Worm (Caenorhabditis elegans): ENCODE results near the gene tbb-4.
A peak's percentile ranks its signal among the peaks of the same experiment; 100 is the strongest.

tbb-4 gene

ce11 chrX:9436843-9437312 lies at the start of gene tbb-4:
TSS of gene tbb-4 (minus strand) at chrX:9436893.
- TF ChIP-seq aly-2 (tag; optimal IDR thresholded peaks at IDR 0.05) (no peak), snpc-4 (tag; optimal IDR thresholded peaks at IDR 0.05) (no peak), nhr-43 (tag; optimal IDR thresholded peaks at IDR 0.05; ENCODE audit: poor library complexity, severe bottlenecking) (no peak), ztf-11 (tag; optimal IDR thresholded peaks at IDR 0.05) (no peak), pha-4 (tag; optimal IDR thresholded peaks at IDR 0.05) (no peak), unc-39 (tag; optimal IDR thresholded peaks at IDR 0.05) (no peak), lin-39 (tag; optimal IDR thresholded peaks at IDR 0.05) (no peak), nfya-1 (tag; optimal IDR thresholded peaks at IDR 0.05; ENCODE audit: insufficient read depth) (no peak), nhr-12 (tag; optimal IDR thresholded peaks at IDR 0.05) (no peak), nhr-25 (tag; optimal IDR thresholded peaks at IDR 0.05) (no peak), nhr-77 (tag; optimal IDR thresholded peaks at IDR 0.05) (no peak), hmg-11 (tag; optimal IDR thresholded peaks at IDR 0.05) (no peak), fos-1 (tag; optimal IDR thresholded peaks at IDR 0.05) (no peak), ama-1 (optimal IDR thresholded peaks at IDR 0.05) (no peak), nhr-28 (tag; optimal IDR thresholded peaks at IDR 0.05) (no peak), elt-2 (tag; optimal IDR thresholded peaks at IDR 0.05) (no peak), eor-1 (tag; optimal IDR thresholded peaks at IDR 0.05) (no peak), nhr-76 (tag; optimal IDR thresholded peaks at IDR 0.05) (no peak), daf-12 (tag; optimal IDR thresholded peaks at IDR 0.05) (no peak), ceh-28 (tag; optimal IDR thresholded peaks at IDR 0.05) (no peak)

ce11 chrX:9486160-9486559 lies 49.5 kb upstream of the tbb-4 start:
- TF ChIP-seq mdl-1 (tag; optimal IDR thresholded peaks at IDR 0.05) (no peak), nhr-237 (tag; optimal IDR thresholded peaks at IDR 0.05) (no peak), tbx-2 (tag; optimal IDR thresholded peaks at IDR 0.05) (no peak), jun-1 (tag; optimal IDR thresholded peaks at IDR 0.05) (no peak), ceh-82 (tag; optimal IDR thresholded peaks at IDR 0.05) (no peak), unc-39 (tag; optimal IDR thresholded peaks at IDR 0.05) (no peak)

ce11 chrX:9483754-9484153 lies 47.1 kb upstream of the tbb-4 start:
- TF ChIP-seq tbx-2 (tag; optimal IDR thresholded peaks at IDR 0.05), result no peak
- no peak for TF ChIP-seq nhr-12 (tag; optimal IDR thresholded peaks at IDR 0.05)
- no peak for TF ChIP-seq daf-12 (tag; optimal IDR thresholded peaks at IDR 0.05)
- TF ChIP-seq elt-1 (tag; optimal IDR thresholded peaks at IDR 0.05), result no peak
- TF ChIP-seq unc-62 (GFP tag; optimal IDR thresholded peaks at IDR 0.05), result no peak
- peak; percentile 91 for TF ChIP-seq egl-5 (tag; optimal IDR thresholded peaks at IDR 0.05)
- TF ChIP-seq pha-4 (tag; optimal IDR thresholded peaks at IDR 0.05), result peak; percentile 19
- TF ChIP-seq nhr-67 (tag; optimal IDR thresholded peaks at IDR 0.05), result no peak
- no peak for TF ChIP-seq aly-2 (tag; optimal IDR thresholded peaks at IDR 0.05)
- TF ChIP-seq fos-1 (tag; optimal IDR thresholded peaks at IDR 0.05), result no peak

- no peak for TF ChIP-seq lin-39 (tag; optimal IDR thresholded peaks at IDR 0.05)
- TF ChIP-seq ceh-16 (tag; optimal IDR thresholded peaks at IDR 0.05), result no peak
- no peak for TF ChIP-seq lin-15B (tag; optimal IDR thresholded peaks at IDR 0.05)
- no peak for TF ChIP-seq ceh-82 (tag; optimal IDR thresholded peaks at IDR 0.05)
- no peak for TF ChIP-seq zag-1 (tag; optimal IDR thresholded peaks at IDR 0.05)
- TF ChIP-seq aly-2 (tag; optimal IDR thresholded peaks at IDR 0.05), result no peak
- no peak for TF ChIP-seq nhr-28 (tag; optimal IDR thresholded peaks at IDR 0.05)
- TF ChIP-seq mml-1 (tag; optimal IDR thresholded peaks at IDR 0.05), result no peak
- no peak for TF ChIP-seq fkh-10 (GFP tag; optimal IDR thresholded peaks at IDR 0.05)
- no peak for TF ChIP-seq nhr-76 (tag; optimal IDR thresholded peaks at IDR 0.05)
- no peak for TF ChIP-seq ama-1 (optimal IDR thresholded peaks at IDR 0.05)
- no peak for TF ChIP-seq fkh-2 (tag; optimal IDR thresholded peaks at IDR 0.05)
- no peak for TF ChIP-seq unc-62 (GFP tag; optimal IDR thresholded peaks at IDR 0.05)
- TF ChIP-seq nhr-67 (tag; optimal IDR thresholded peaks at IDR 0.05), result no peak
These were observed 40.1 kb upstream of the tbb-4 start for ce11 chrX:9476752-9477151.

ce11 chrX:9472170-9472569 lies 35.5 kb upstream of the tbb-4 start, which contains the start of gene gap-2:
TSS of gene gap-2 (plus strand) at chrX:9472470.
- TF ChIP-seq fkh-10 (GFP tag; optimal IDR thresholded peaks at IDR 0.05) (no peak), pqm-1 (tag; optimal IDR thresholded peaks at IDR 0.05) (no peak)
